Fruit fly (Drosophila melanogaster): ENCODE results near the gene CG12643.

The CG12643 gene

dm6 chrX:10289935-10290760, 25.1 kb upstream of the CG12643 start:
- TF ChIP-seq Ets98B (GFP tag; IDR thresholded peaks at IDR 0.05) (peak; percentile 26; the same call in 1 of the 2 replicates), D1 (tag; optimal IDR thresholded peaks at IDR 0.05) (no peak), CG12605 (GFP tag; IDR thresholded peaks at IDR 0.05) (peak; percentile 53), EcR (GFP tag; optimal IDR thresholded peaks at IDR 0.05) (no peak), CG14655 (GFP tag; optimal IDR thresholded peaks at IDR 0.05) (peak; percentile 12), CG15710 (tag; optimal IDR thresholded peaks at IDR 0.05) (no peak), CG4496 (GFP tag; IDR thresholded peaks at IDR 0.05) (peak; percentile 61; the same call in 2 of the 3 replicates), Pif1B (GFP tag; optimal IDR thresholded peaks at IDR 0.05) (no peak), CG32121 (GFP tag; IDR thresholded peaks at IDR 0.05) (peak; percentile 49), gl (tag; optimal IDR thresholded peaks at IDR 0.05) (no peak)

dm6 chrX:10266018-10266384, 938 bp upstream of the CG12643 start:
- TF ChIP-seq CG13204 (GFP tag; optimal IDR thresholded peaks at IDR 0.05) (peak; percentile 59), fd96Ca (GFP tag; IDR thresholded peaks at IDR 0.05) (no peak), gl (tag; optimal IDR thresholded peaks at IDR 0.05) (peak; percentile 45), rn (GFP tag; IDR thresholded peaks at IDR 0.05) (no peak), Pif1A (GFP tag; optimal IDR thresholded peaks at IDR 0.05) (peak; percentile 13), CG12605 (GFP tag; IDR thresholded peaks at IDR 0.05) (peak; percentile 5), CG8159 (tag; optimal IDR thresholded peaks at IDR 0.05) (peak; percentile 71), CG8301 (tag; optimal IDR thresholded peaks at IDR 0.05) (peak; percentile 51), CG4496 (GFP tag; IDR thresholded peaks at IDR 0.05) (no peak; the same call in 2 of the 3 replicates), D1 (tag; optimal IDR thresholded peaks at IDR 0.05) (peak; percentile 74), CG14655 (GFP tag; optimal IDR thresholded peaks at IDR 0.05) (peak; percentile 65), Ets98B (GFP tag; IDR thresholded peaks at IDR 0.05) (no peak), CG34367 (tag; optimal IDR thresholded peaks at IDR 0.05) (peak; percentile 53), CG10348 (GFP tag; IDR thresholded peaks at IDR 0.05) (no peak), Pif1B (GFP tag; optimal IDR thresholded peaks at IDR 0.05) (peak; percentile 6), CG32121 (GFP tag; IDR thresholded peaks at IDR 0.05) (no peak), CG15710 (tag; optimal IDR thresholded peaks at IDR 0.05) (peak; percentile 63), CG17806 (tag; optimal IDR thresholded peaks at IDR 0.05) (peak; percentile 49), CG9948 (tag; optimal IDR thresholded peaks at IDR 0.05) (peak; percentile 53), EcR (GFP tag; optimal IDR thresholded peaks at IDR 0.05) (peak; percentile 88), Snoo (tag; optimal IDR thresholded peaks at IDR 0.05) (peak; percentile 61)

DNA sequence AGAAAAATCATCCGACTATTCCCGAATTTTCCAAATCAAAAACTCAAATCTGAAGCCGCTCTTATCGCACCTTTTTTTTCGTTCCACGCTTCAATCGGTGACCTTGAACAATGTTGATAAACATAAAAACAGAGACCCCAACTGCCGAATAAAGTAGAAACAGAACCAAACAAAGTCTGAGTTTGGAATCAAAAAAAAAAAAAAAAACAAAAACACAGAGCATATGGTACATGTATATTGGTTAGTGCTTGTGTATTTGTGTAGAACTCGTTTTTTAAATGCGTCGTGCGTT, 1.2 kb downstream of the CG12643 start:
- no peak for TF ChIP-seq D1 (tag; optimal IDR thresholded peaks at IDR 0.05)
- TF ChIP-seq CG4496 (GFP tag; IDR thresholded peaks at IDR 0.05) = no peak
- no peak for TF ChIP-seq CG17806 (tag; optimal IDR thresholded peaks at IDR 0.05)
- TF ChIP-seq CG13204 (GFP tag; optimal IDR thresholded peaks at IDR 0.05) = no peak
- TF ChIP-seq EcR (GFP tag; optimal IDR thresholded peaks at IDR 0.05) = peak; percentile 14

DNA sequence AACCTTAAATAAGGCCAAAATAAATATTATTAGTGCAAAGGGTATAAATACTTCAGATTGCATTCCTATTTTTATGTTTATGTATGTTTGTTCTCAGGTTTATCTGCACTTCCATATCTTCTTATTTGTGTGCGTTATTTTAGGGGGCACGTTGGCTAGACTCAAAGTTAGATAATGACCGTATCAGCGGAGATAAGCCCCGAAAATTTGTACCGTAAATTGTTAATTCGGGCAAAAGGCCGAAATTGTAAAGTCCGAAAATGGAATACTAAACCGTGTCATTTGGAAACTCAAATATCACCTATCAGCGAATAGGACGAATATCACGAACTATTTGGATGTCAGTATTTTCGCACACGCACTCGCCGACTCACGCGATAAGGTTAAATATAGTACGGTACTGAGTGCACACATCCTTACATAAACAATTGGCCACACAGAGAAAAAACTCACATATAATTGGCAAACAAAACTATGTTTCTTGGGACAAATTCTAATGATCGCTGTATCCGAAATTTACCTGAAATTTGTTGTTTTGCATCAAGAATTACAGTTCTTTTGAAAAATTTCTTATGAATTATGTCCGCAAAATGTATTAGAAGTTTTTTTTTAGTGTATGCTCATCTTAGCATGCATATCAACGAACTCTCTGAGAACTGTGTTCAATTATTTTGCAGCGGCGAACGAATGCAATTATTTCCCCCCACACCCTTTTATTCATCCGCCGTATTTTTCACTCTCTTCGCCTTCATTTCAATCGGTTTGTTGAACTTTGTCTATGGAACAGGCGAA, 1.7 kb downstream of the CG12643 start, which contains the start of gene Hk:
Gene Hk, minus strand, starts transcription at position 321 of the 792 bp plus-strand sequence.
- TF ChIP-seq Ets98B (GFP tag; IDR thresholded peaks at IDR 0.05) = peak; percentile 93
- TF ChIP-seq CG17806 (tag; optimal IDR thresholded peaks at IDR 0.05) = peak; percentile 88
- peak; percentile 86 for TF ChIP-seq EcR (GFP tag; optimal IDR thresholded peaks at IDR 0.05)
- TF ChIP-seq Snoo (tag; optimal IDR thresholded peaks at IDR 0.05) = peak; percentile 54
- peak; percentile 91 for TF ChIP-seq CG14655 (GFP tag; optimal IDR thresholded peaks at IDR 0.05)
- peak; percentile 90 for TF ChIP-seq fd96Ca (GFP tag; IDR thresholded peaks at IDR 0.05)
- TF ChIP-seq rn (GFP tag; IDR thresholded peaks at IDR 0.05) = peak; percentile 77
- TF ChIP-seq CG12605 (GFP tag; IDR thresholded peaks at IDR 0.05) = peak; percentile 90
- peak; percentile 87 for TF ChIP-seq CG8159 (tag; optimal IDR thresholded peaks at IDR 0.05)
- TF ChIP-seq Pif1A (GFP tag; optimal IDR thresholded peaks at IDR 0.05) = peak; percentile 86
- peak; percentile 67 for TF ChIP-seq D1 (tag; optimal IDR thresholded peaks at IDR 0.05)
- TF ChIP-seq CG4496 (GFP tag; IDR thresholded peaks at IDR 0.05) = peak; percentile 95
- peak; percentile 66 for TF ChIP-seq gl (tag; optimal IDR thresholded peaks at IDR 0.05)
- peak; percentile 54 for TF ChIP-seq CG13204 (GFP tag; optimal IDR thresholded peaks at IDR 0.05)
- TF ChIP-seq Pif1B (GFP tag; optimal IDR thresholded peaks at IDR 0.05) = peak; percentile 79
- peak; percentile 91 for TF ChIP-seq CG8301 (tag; optimal IDR thresholded peaks at IDR 0.05)
- TF ChIP-seq CG10348 (GFP tag; IDR thresholded peaks at IDR 0.05) = peak; percentile 56; the same call in 1 of the 2 replicates
- TF ChIP-seq CG32121 (GFP tag; IDR thresholded peaks at IDR 0.05) = peak; percentile 94
- peak; percentile 85 for TF ChIP-seq CG9948 (tag; optimal IDR thresholded peaks at IDR 0.05)
- TF ChIP-seq CG34367 (tag; optimal IDR thresholded peaks at IDR 0.05) = peak; percentile 90
- TF ChIP-seq CG15710 (tag; optimal IDR thresholded peaks at IDR 0.05) = peak; percentile 82

DNA sequence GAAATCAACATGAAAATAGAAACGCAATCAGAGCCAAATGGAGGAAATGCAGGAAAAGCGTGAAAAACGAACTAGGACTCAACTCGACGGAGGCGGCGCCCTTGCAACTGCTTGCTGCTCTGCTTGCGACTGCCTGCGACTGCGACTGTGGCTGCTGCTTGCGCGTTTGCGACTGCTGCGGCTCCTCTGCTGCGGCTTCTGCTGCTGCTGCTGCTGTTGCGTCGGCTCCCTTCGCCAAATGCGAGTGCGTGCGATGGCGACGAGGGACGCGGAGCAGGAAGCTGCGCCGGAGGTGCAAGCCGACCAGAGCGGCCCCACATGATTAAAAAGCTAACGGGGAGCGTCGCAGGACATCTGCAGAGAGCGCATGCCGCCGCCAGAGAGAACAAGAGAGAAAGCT, 3.9 kb downstream of the CG12643 start:
- TF ChIP-seq rn (GFP tag; IDR thresholded peaks at IDR 0.05) = no peak
- no peak for TF ChIP-seq CG8301 (tag; optimal IDR thresholded peaks at IDR 0.05)
- TF ChIP-seq Pif1A (GFP tag; optimal IDR thresholded peaks at IDR 0.05) = no peak
- TF ChIP-seq Ets98B (GFP tag; IDR thresholded peaks at IDR 0.05) = no peak
- TF ChIP-seq CG15710 (tag; optimal IDR thresholded peaks at IDR 0.05) = no peak
- no peak for TF ChIP-seq Snoo (tag; optimal IDR thresholded peaks at IDR 0.05)
- TF ChIP-seq D1 (tag; optimal IDR thresholded peaks at IDR 0.05) = no peak
- no peak for TF ChIP-seq CG10348 (GFP tag; IDR thresholded peaks at IDR 0.05)
- no peak for TF ChIP-seq CG8159 (tag; optimal IDR thresholded peaks at IDR 0.05)
- TF ChIP-seq fd96Ca (GFP tag; IDR thresholded peaks at IDR 0.05) = no peak
- TF ChIP-seq EcR (GFP tag; optimal IDR thresholded peaks at IDR 0.05) = no peak

Measured in whole organism, pupa.